Worm (Caenorhabditis elegans) whole organism, L4 larva: ENCODE results near the gene dhhc-10.
A peak's percentile ranks its signal among the peaks of the same experiment; 100 is the strongest.

ENCODE experiments used
- D1046.2 ChIP-seq: fragments of 200-800 bp; sonication (Bioruptor generic); IDR thresholded peaks from 2 replicates; pipeline ENCODE4 v1.3.6; 2022; ENCODE audit warnings: missing genetic modification characterization, missing compliant biosample characterization
- F26F4.8 ChIP-seq: fragments of 200-800 bp; sonication (Bioruptor generic); conservative IDR thresholded peaks from 2 replicates; pipeline ENCODE4 v1.3.6; 2022; ENCODE audit warnings: missing genetic modification characterization, missing compliant biosample characterization
- F37D6.2 ChIP-seq: sonication (generic microtip); optimal IDR thresholded peaks from 2 replicates; lab custom pipeline; 2016; ENCODE audit warnings: mild to moderate bottlenecking, missing genetic modification characterization, missing compliant biosample characterization
- F44E2.7 ChIP-seq: fragments of 200-800 bp; sonication (Bioruptor generic); IDR thresholded peaks from 2 replicates; pipeline ENCODE4 v2.1.2; 2022; ENCODE audit warnings: missing genetic modification characterization, missing compliant biosample characterization
- F49E8.2 ChIP-seq: sonication (generic microtip); optimal IDR thresholded peaks from 2 replicates; lab custom pipeline; 2016; ENCODE audit warnings: missing compliant biosample characterization, mild to moderate bottlenecking, missing genetic modification characterization, borderline replicate concordance
- T20F7.1 ChIP-seq: fragments of 200-800 bp; sonication (Bioruptor generic); optimal IDR thresholded peaks from 2 replicates; lab custom pipeline; 2018; ENCODE audit warnings: mild to moderate bottlenecking, missing genetic modification characterization, missing compliant biosample characterization
- Y75B8A.6 ChIP-seq: fragments of 200-800 bp; sonication (Bioruptor generic); IDR thresholded peaks from 2 replicates; pipeline ENCODE4 v1.3.6; 2022; ENCODE audit warnings: missing genetic modification reagents, missing genetic modification characterization, missing compliant biosample characterization
- arid-1 ChIP-seq: fragments of 200-800 bp; sonication (Bioruptor generic); conservative IDR thresholded peaks from 2 replicates; pipeline ENCODE4 v1.3.6; 2022; ENCODE audit warnings: missing genetic modification reagents, missing genetic modification characterization, missing compliant biosample characterization
- ceh-20 ChIP-seq: fragments of 200-800 bp; sonication (Bioruptor generic); IDR thresholded peaks from 2 replicates; pipeline ENCODE4 v1.3.6; 2022; ENCODE audit warnings: missing genetic modification reagents, missing genetic modification characterization, missing compliant biosample characterization
- ces-1 ChIP-seq: fragments of 150-350 bp; sonication (generic microtip); optimal IDR thresholded peaks from 4 replicates; lab custom pipeline; 2014; ENCODE audit warnings: missing biosample characterization, missing genetic modification reagents, missing genetic modification characterization
- cey-2 ChIP-seq: sonication (generic microtip); optimal IDR thresholded peaks from 3 replicates; lab custom pipeline; 2017; ENCODE audit warnings: missing genetic modification characterization, mild to moderate bottlenecking, missing compliant biosample characterization, antibody characterized with exemption, borderline replicate concordance; ENCODE audit not compliant: insufficient read depth
- ctbp-1 ChIP-seq: fragments of 200-800 bp; sonication (Bioruptor generic); IDR thresholded peaks from 2 replicates; pipeline ENCODE4 v1.3.6; 2022; ENCODE audit warnings: missing genetic modification reagents, missing genetic modification characterization, missing compliant biosample characterization
- dmd-6 ChIP-seq: fragments of 200-800 bp; sonication (Bioruptor generic); IDR thresholded peaks from 2 replicates; pipeline ENCODE4 v1.3.6; 2022; ENCODE audit warnings: missing genetic modification reagents, missing genetic modification characterization, missing compliant biosample characterization
- dmd-8 ChIP-seq: fragments of 200-800 bp; sonication (Bioruptor generic); IDR thresholded peaks from 2 replicates; pipeline ENCODE4 v1.3.6; 2022; ENCODE audit warnings: missing genetic modification characterization, missing compliant biosample characterization
- duxl-1 ChIP-seq: sonication (generic microtip); optimal IDR thresholded peaks from 2 replicates; lab custom pipeline; 2016; ENCODE audit warnings: mild to moderate bottlenecking, missing genetic modification characterization, moderate library complexity, missing compliant biosample characterization; ENCODE audit not compliant: poor library complexity
- dve-1 ChIP-seq: sonication (generic microtip); optimal IDR thresholded peaks from 2 replicates; lab custom pipeline; 2017; ENCODE audit warnings: antibody characterized with exemption, mild to moderate bottlenecking, missing genetic modification characterization, missing compliant biosample characterization; ENCODE audit not compliant: insufficient read depth
- fos-1 ChIP-seq: fragments of 150-350 bp; optimal IDR thresholded peaks from 2 replicates; lab custom pipeline; 2014; ENCODE audit warnings: missing biosample characterization, missing genetic modification characterization
- gei-8 ChIP-seq: fragments of 200-800 bp; sonication (Bioruptor generic); optimal IDR thresholded peaks from 2 replicates; lab custom pipeline; 2018; ENCODE audit warnings: mild to moderate bottlenecking, missing genetic modification characterization, missing compliant biosample characterization
- hlh-30 ChIP-seq: sonication (generic microtip); optimal IDR thresholded peaks from 2 replicates; lab custom pipeline; 2017; ENCODE audit warnings: antibody characterized with exemption, mild to moderate bottlenecking, missing genetic modification characterization, missing compliant biosample characterization; ENCODE audit not compliant: insufficient read depth
- hmg-1.1 ChIP-seq: fragments of 200-800 bp; sonication (Bioruptor generic); IDR thresholded peaks from 2 replicates; pipeline ENCODE4 v1.3.6; 2022; ENCODE audit warnings: missing genetic modification reagents, missing genetic modification characterization, missing compliant biosample characterization
- lin-39 ChIP-seq: fragments of 150-350 bp; optimal IDR thresholded peaks from 2 replicates; lab custom pipeline; 2014; ENCODE audit warnings: missing biosample characterization, missing genetic modification reagents, missing genetic modification characterization
- mxl-2 ChIP-seq: fragments of 200-800 bp; sonication (Bioruptor generic); conservative IDR thresholded peaks from 2 replicates; pipeline ENCODE4 v1.3.6; 2022; ENCODE audit warnings: missing genetic modification reagents, missing genetic modification characterization, missing compliant biosample characterization
- nhr-10 ChIP-seq: fragments of 150-350 bp; optimal IDR thresholded peaks from 2 replicates; lab custom pipeline; 2014; ENCODE audit warnings: missing biosample characterization, missing genetic modification characterization
- nhr-237 ChIP-seq: sonication (generic microtip); optimal IDR thresholded peaks from 2 replicates; lab custom pipeline; 2017; ENCODE audit warnings: missing biosample characterization, missing genetic modification characterization
- nhr-25 ChIP-seq: sonication (generic microtip); optimal IDR thresholded peaks from 2 replicates; lab custom pipeline; 2017; ENCODE audit warnings: missing genetic modification characterization, mild to moderate bottlenecking, missing compliant biosample characterization, antibody characterized with exemption, moderate library complexity, borderline replicate concordance; ENCODE audit not compliant: insufficient read depth
- nhr-41 ChIP-seq: fragments of 200-800 bp; sonication (Bioruptor generic); IDR thresholded peaks from 2 replicates; pipeline ENCODE4 v1.3.6; 2022; ENCODE audit warnings: missing genetic modification reagents, missing genetic modification characterization, missing compliant biosample characterization
- nhr-42 ChIP-seq: fragments of 200-800 bp; sonication (Bioruptor generic); IDR thresholded peaks from 2 replicates; pipeline ENCODE4 v1.3.6; 2022; ENCODE audit warnings: missing genetic modification characterization, missing compliant biosample characterization
- nhr-48 ChIP-seq: sonication (generic microtip); optimal IDR thresholded peaks from 2 replicates; lab custom pipeline; 2016; ENCODE audit warnings: mild to moderate bottlenecking, missing genetic modification characterization, missing compliant biosample characterization
- nhr-76 ChIP-seq: fragments of 150-350 bp; optimal IDR thresholded peaks from 2 replicates; lab custom pipeline; 2014; ENCODE audit warnings: missing biosample characterization, missing genetic modification characterization
- pqm-1 ChIP-seq: sonication (generic microtip); optimal IDR thresholded peaks from 2 replicates; lab custom pipeline; 2017; ENCODE audit warnings: missing biosample characterization, missing genetic modification characterization
- saeg-2 ChIP-seq: fragments of 200-800 bp; sonication (Bioruptor generic); IDR thresholded peaks from 2 replicates; pipeline ENCODE4 v1.3.6; 2022; ENCODE audit warnings: missing genetic modification reagents, missing genetic modification characterization, missing compliant biosample characterization
- tag-97 ChIP-seq: fragments of 200-800 bp; sonication (Bioruptor generic); IDR thresholded peaks from 2 replicates; pipeline ENCODE4 v1.3.6; 2022; ENCODE audit warnings: missing genetic modification characterization, missing compliant biosample characterization
- unc-62 ChIP-seq, 3 experiments: fragments of 150-350 bp in 1 of 3; sonication (generic microtip); optimal IDR thresholded peaks in 2 of 3; peaks in 1 of 3; 1 replicate in 1 of 3; 2 replicates in 2 of 3; lab custom pipeline; 2014 to 2017; ENCODE audit warnings: missing biosample characterization in 3 of 3, missing genetic modification characterization in 3 of 3, missing genetic modification reagents in 3 of 3, missing genotype in 1 of 3
- zag-1 ChIP-seq: fragments of 150-350 bp; optimal IDR thresholded peaks from 2 replicates; lab custom pipeline; 2014; ENCODE audit warnings: missing biosample characterization, missing genetic modification characterization
- ztf-7 ChIP-seq: fragments of 150-350 bp; optimal IDR thresholded peaks from 2 replicates; lab custom pipeline; 2014; ENCODE audit warnings: missing biosample characterization, missing genetic modification characterization

Gene dhhc-10

ce11 chrX:4720603-4721529 lies 13.9 kb downstream of the dhhc-10 start, which contains the start of gene F55D10.4 (continued):
- no peak for TF ChIP-seq nhr-48
- no peak for TF ChIP-seq mxl-2 (GFP tag; lab: Robert Waterston, UW)
- no peak for TF ChIP-seq ceh-20
- no peak for TF ChIP-seq gei-8 (GFP tag; lab: Kevin White, UChicago)
- TF ChIP-seq dve-1 (tag; lab: Kevin White, UChicago): no peak
- TF ChIP-seq zag-1 (tag; lab: Kevin White, UChicago): no peak
- TF ChIP-seq arid-1 (GFP tag; lab: Robert Waterston, UW): no peak

- TF ChIP-seq nhr-76 (tag; lab: Kevin White, UChicago): no peak
- TF ChIP-seq fos-1 (tag; lab: Kevin White, UChicago): no peak
- TF ChIP-seq F26F4.8 (GFP tag; lab: Robert Waterston, UW): no peak
- TF ChIP-seq T20F7.1 (GFP tag; lab: Kevin White, UChicago): no peak
- no peak for TF ChIP-seq nhr-41 (GFP tag; lab: Robert Waterston, UW)
- no peak for TF ChIP-seq Y75B8A.6 (GFP tag; lab: Robert Waterston, UW)
- TF ChIP-seq saeg-2 (GFP tag; lab: Robert Waterston, UW): no peak
Observed at ce11 chrX:4727388-4727787, 20.4 kb downstream of the dhhc-10 start, which contains the start of gene acc-3. Gene acc-3 (minus strand): TSS chrX:4727488.

ce11 chrX:4732752-4733151 lies 25.8 kb downstream of the dhhc-10 start, which contains the start of gene aman-1:
Gene aman-1 (plus strand): TSS chrX:4733095.
- TF ChIP-seq nhr-10 (tag; lab: Kevin White, UChicago) (no peak), lin-39 (no peak), hmg-1.1 (GFP tag; lab: Robert Waterston, UW) (no peak), tag-97 (GFP tag; lab: Robert Waterston, UW) (no peak), F37D6.2 (tag; lab: Kevin White, UChicago) (no peak), dmd-6 (GFP tag; lab: Robert Waterston, UW) (no peak), hlh-30 (tag; lab: Kevin White, UChicago) (no peak), ceh-20 (no peak), dve-1 (tag; lab: Kevin White, UChicago) (no peak), saeg-2 (GFP tag; lab: Robert Waterston, UW) (no peak), F44E2.7 (GFP tag; lab: Robert Waterston, UW) (no peak), ces-1 (GFP tag; lab: Kevin White, UChicago) (no peak), nhr-42 (GFP tag; lab: Robert Waterston, UW) (no peak), cey-2 (tag; lab: Kevin White, UChicago) (no peak), pqm-1 (tag; lab: Kevin White, UChicago) (no peak), T20F7.1 (GFP tag; lab: Kevin White, UChicago) (no peak), nhr-25 (tag; lab: Kevin White, UChicago) (no peak), nhr-41 (GFP tag; lab: Robert Waterston, UW) (no peak), nhr-76 (tag; lab: Kevin White, UChicago) (no peak)

- peak; percentile 47 for TF ChIP-seq lin-39
- TF ChIP-seq nhr-237 (tag; lab: Kevin White, UChicago): no peak
- TF ChIP-seq arid-1 (GFP tag; lab: Robert Waterston, UW): no peak
- TF ChIP-seq D1046.2 (GFP tag; lab: Robert Waterston, UW): no peak
- TF ChIP-seq hlh-30 (tag; lab: Kevin White, UChicago): peak; percentile 20
- TF ChIP-seq ztf-7 (tag; lab: Kevin White, UChicago): no peak
- TF ChIP-seq duxl-1: no peak
- TF ChIP-seq ceh-20: peak; percentile 67; the same call in 1 of the 2 replicates
- no peak for TF ChIP-seq dmd-8 (GFP tag; lab: Robert Waterston, UW)
- no peak for TF ChIP-seq F26F4.8 (GFP tag; lab: Robert Waterston, UW)
- TF ChIP-seq F49E8.2 (tag; lab: Kevin White, UChicago): no peak
- no peak for TF ChIP-seq ctbp-1 (GFP tag; lab: Robert Waterston, UW)
- no peak for TF ChIP-seq nhr-48
- TF ChIP-seq unc-62 (GFP tag; optimal IDR thresholded peaks at IDR 0.05 in 1 of 2; lab: Kevin White, UChicago): peak in 1 of 2 experiments; percentile 31
- TF ChIP-seq unc-62 (tag; optimal IDR thresholded peaks at IDR 0.05; lab: Kevin White, UChicago): no peak
Observed at ce11 chrX:4740630-4741029, 33.7 kb downstream of the dhhc-10 start.
